Worm (Caenorhabditis elegans) whole organism, L4 larva: ENCODE results near the gene F21C10.7.

ENCODE experiments used
- D1046.2 ChIP-seq: fragments of 200-800 bp; sonication (Bioruptor generic); IDR thresholded peaks from 2 replicates; pipeline ENCODE4 v1.3.6; 2022; ENCODE audit warnings: missing genetic modification characterization, missing compliant biosample characterization
- ama-1 ChIP-seq: fragments of 150-350 bp; optimal IDR thresholded peaks from 2 replicates; lab custom pipeline; 2014; ENCODE audit warnings: inconsistent platforms, mixed read lengths
- ceh-82 ChIP-seq: sonication (generic microtip); optimal IDR thresholded peaks from 2 replicates; lab custom pipeline; 2017; ENCODE audit warnings: missing biosample characterization, missing genetic modification characterization
- daf-8 ChIP-seq: fragments of 200-800 bp; sonication (Bioruptor generic); IDR thresholded peaks from 2 replicates; pipeline ENCODE4 v1.3.6; 2022; ENCODE audit warnings: missing genetic modification characterization, missing compliant biosample characterization
- fos-1 ChIP-seq: fragments of 150-350 bp; optimal IDR thresholded peaks from 2 replicates; lab custom pipeline; 2014; ENCODE audit warnings: missing biosample characterization, missing genetic modification characterization
- gei-8 ChIP-seq: fragments of 200-800 bp; sonication (Bioruptor generic); optimal IDR thresholded peaks from 2 replicates; lab custom pipeline; 2018; ENCODE audit warnings: mild to moderate bottlenecking, missing genetic modification characterization, missing compliant biosample characterization
- hlh-30 ChIP-seq: sonication (generic microtip); optimal IDR thresholded peaks from 2 replicates; lab custom pipeline; 2017; ENCODE audit warnings: antibody characterized with exemption, mild to moderate bottlenecking, missing genetic modification characterization, missing compliant biosample characterization; ENCODE audit not compliant: insufficient read depth
- lin-13 ChIP-seq: fragments of 150-350 bp; optimal IDR thresholded peaks from 2 replicates; lab custom pipeline; 2014; ENCODE audit warnings: missing biosample characterization, missing genetic modification reagents, missing genetic modification characterization
- mdl-1 ChIP-seq, 2 experiments: fragments of 150-350 bp in 1 of 2; sonication (generic microtip) in 1 of 2; optimal IDR thresholded peaks; 2 replicates each; lab custom pipeline; 2014 to 2017; ENCODE audit warnings: missing biosample characterization in 2 of 2, missing genetic modification characterization in 2 of 2
- nhr-10 ChIP-seq: fragments of 150-350 bp; optimal IDR thresholded peaks from 2 replicates; lab custom pipeline; 2014; ENCODE audit warnings: missing biosample characterization, missing genetic modification characterization
- pqm-1 ChIP-seq: sonication (generic microtip); optimal IDR thresholded peaks from 2 replicates; lab custom pipeline; 2017; ENCODE audit warnings: missing biosample characterization, missing genetic modification characterization
- unc-130 ChIP-seq: sonication (generic microtip); optimal IDR thresholded peaks from 2 replicates; lab custom pipeline; 2016; ENCODE audit warnings: missing genetic modification reagents, missing genetic modification characterization, missing compliant biosample characterization
- unc-39 ChIP-seq: sonication (generic microtip); optimal IDR thresholded peaks from 2 replicates; lab custom pipeline; 2017; ENCODE audit warnings: missing biosample characterization, missing genetic modification characterization
- zfp-3 ChIP-seq: fragments of 200-800 bp; sonication (Bioruptor generic); conservative IDR thresholded peaks from 2 replicates; pipeline ENCODE4 v1.3.6; 2022; ENCODE audit warnings: missing genetic modification reagents, missing genetic modification characterization, missing compliant biosample characterization

ce11 chrV:9076273-9076672, 36.3 kb upstream of the F21C10.7 start, which contains the start of gene T27E4.7:
- TF ChIP-seq ceh-82 (tag; lab: Kevin White, UChicago): no peak
- TF ChIP-seq D1046.2 (GFP tag; lab: Robert Waterston, UW): no peak
- TF ChIP-seq gei-8 (GFP tag; lab: Kevin White, UChicago): no peak
- no peak for TF ChIP-seq pqm-1
- no peak for TF ChIP-seq daf-8 (GFP tag; lab: Robert Waterston, UW)
- no peak for TF ChIP-seq hlh-30 (tag; lab: Kevin White, UChicago)
- TF ChIP-seq lin-13 (GFP tag; lab: Kevin White, UChicago): no peak
- TF ChIP-seq zfp-3: no peak
- TF ChIP-seq unc-130: no peak
- no peak for TF ChIP-seq fos-1 (tag; lab: Kevin White, UChicago)
- no peak for TF ChIP-seq nhr-10
- no peak for TF ChIP-seq mdl-1 (tag; optimal IDR thresholded peaks at IDR 0.05; lab: Kevin White, UChicago)
- no peak for TF ChIP-seq ama-1 (lab: Kevin White, UChicago)
- TF ChIP-seq unc-39: no peak
